Fruit fly (Drosophila melanogaster): ENCODE data around the gene CG42813.

The CG42813 gene

DNA sequence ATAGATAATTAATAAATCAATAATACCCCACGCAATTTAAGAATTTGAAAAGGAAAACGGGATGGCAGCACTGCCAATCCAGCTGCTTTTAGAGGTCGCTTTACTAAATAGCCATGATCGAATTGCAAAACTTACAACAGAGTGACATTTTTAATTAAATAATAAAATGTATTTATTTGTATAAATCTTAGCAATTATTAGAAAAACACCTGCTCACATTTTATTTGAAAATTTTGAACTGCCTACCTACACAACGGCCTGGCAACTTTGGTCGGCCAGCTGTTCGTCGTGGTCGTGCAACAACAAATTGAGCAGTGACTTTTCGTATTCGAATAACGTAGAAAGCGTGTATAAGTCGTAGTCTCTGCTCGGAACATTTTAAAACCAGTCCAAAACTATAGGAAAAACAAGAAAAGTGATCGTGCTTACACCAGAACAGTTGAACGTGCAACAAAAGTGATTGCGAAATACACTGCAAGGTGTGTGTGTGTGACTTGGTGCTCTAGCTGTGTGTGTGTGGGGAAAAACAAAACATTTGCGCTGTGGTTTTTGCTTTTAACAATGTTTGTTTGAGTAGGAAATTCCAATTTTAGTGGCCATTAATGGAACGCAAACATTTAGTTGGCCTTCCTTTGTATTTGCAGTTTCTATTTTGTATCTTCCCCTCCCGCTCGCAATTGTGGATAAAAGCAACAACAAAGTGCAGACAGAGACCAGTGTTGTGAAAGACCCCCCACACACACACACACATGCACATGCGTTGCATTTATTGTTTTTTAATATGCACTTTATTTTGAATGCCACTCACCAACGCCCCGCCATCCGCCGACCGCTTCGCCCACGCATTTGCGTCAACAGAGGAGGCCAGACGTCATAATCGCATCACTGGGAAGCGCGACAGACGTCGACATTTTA, 46.4 kb upstream of the CG42813 start, which contains the start of gene CG5938 (continued):
- TF ChIP-seq CG12071 (GFP tag; optimal IDR thresholded peaks at IDR 0.05) (no peak), CG14965 (GFP tag; optimal IDR thresholded peaks at IDR 0.05; ENCODE audit: borderline replicate concordance) (no peak), disco-r (GFP tag; optimal IDR thresholded peaks at IDR 0.05) (no peak), CG4820 (GFP tag; optimal IDR thresholded peaks at IDR 0.05) (no peak), CG12155 (GFP tag; optimal IDR thresholded peaks at IDR 0.05) (peak; percentile 6), Lhr (GFP tag; optimal IDR thresholded peaks at IDR 0.05) (no peak), Sry-δ (GFP tag; optimal IDR thresholded peaks at IDR 0.05) (no peak), Elba2 (GFP tag; optimal IDR thresholded peaks at IDR 0.05) (no peak), zfh1 (GFP tag; IDR thresholded peaks at IDR 0.05) (peak; percentile 27; the same call in 1 of the 3 replicates), ems (GFP tag; optimal IDR thresholded peaks at IDR 0.05) (no peak), CG11456 (GFP tag; IDR thresholded peaks at IDR 0.05) (no peak), CG7372 (GFP tag; IDR thresholded peaks at IDR 0.05) (no peak), CG16863 (GFP tag; optimal IDR thresholded peaks at IDR 0.05) (no peak), Aef1 (GFP tag; IDR thresholded peaks at IDR 0.05) (peak; percentile 48; the same call in 2 of the 3 replicates), Trl (optimal IDR thresholded peaks at IDR 0.05) (no peak), Trl (GFP tag; optimal IDR thresholded peaks at IDR 0.05) (no peak), B-H2 (GFP tag; optimal IDR thresholded peaks at IDR 0.05) (peak; percentile 46), CG12104 (GFP tag; optimal IDR thresholded peaks at IDR 0.05) (no peak), CG18476 (GFP tag; optimal IDR thresholded peaks at IDR 0.05) (peak; percentile 19), CG8478 (optimal IDR thresholded peaks at IDR 0.05) (peak; percentile 4), knrl (GFP tag; IDR thresholded peaks at IDR 0.05; ENCODE audit: partially characterized antibody) (no peak), CHES-1-like (GFP tag; optimal IDR thresholded peaks at IDR 0.05) (no peak), CG16815 (GFP tag; optimal IDR thresholded peaks at IDR 0.05) (no peak), scrt (GFP tag; optimal IDR thresholded peaks at IDR 0.05) (peak; percentile 13), rib (GFP tag; IDR thresholded peaks at IDR 0.05) (no peak), HLH4C (GFP tag; IDR thresholded peaks at IDR 0.05; ENCODE audit: partially characterized antibody) (no peak), mirr (GFP tag; optimal IDR thresholded peaks at IDR 0.05) (no peak), ara (GFP tag; IDR thresholded peaks at IDR 0.05) (no peak), sisA (GFP tag; IDR thresholded peaks at IDR 0.05) (no peak), zen2 (GFP tag; IDR thresholded peaks at IDR 0.05; ENCODE audit: partially characterized antibody) (no peak), Vsx1 (GFP tag; optimal IDR thresholded peaks at IDR 0.05) (no peak), twi (tag; optimal IDR thresholded peaks at IDR 0.05) (peak; percentile 17), cg (GFP tag; optimal IDR thresholded peaks at IDR 0.05) (peak; percentile 90), nau (GFP tag; optimal IDR thresholded peaks at IDR 0.05) (no peak), CG8924 (tag; optimal IDR thresholded peaks at IDR 0.05) (peak; percentile 9), CG7357 (GFP tag; IDR thresholded peaks at IDR 0.05) (no peak), Oli (tag; optimal IDR thresholded peaks at IDR 0.05) (no peak), Fer1 (GFP tag; optimal IDR thresholded peaks at IDR 0.05) (peak; percentile 22), CG31224 (GFP tag; IDR thresholded peaks at IDR 0.05) (no peak), wek (GFP tag; optimal IDR thresholded peaks at IDR 0.05) (no peak), Six4 (GFP tag; optimal IDR thresholded peaks at IDR 0.05) (no peak), jigr1 (GFP tag; IDR thresholded peaks at IDR 0.05) (no peak), CG11560 (tag; IDR thresholded peaks at IDR 0.05) (no peak), CG34422 (GFP tag; IDR thresholded peaks at IDR 0.05) (peak; percentile 30; the same call in 1 of the 3 replicates), CG12219 (GFP tag; optimal IDR thresholded peaks at IDR 0.05) (no peak), CG2678 (tag; optimal IDR thresholded peaks at IDR 0.05) (peak; percentile 46), fd3F (GFP tag; optimal IDR thresholded peaks at IDR 0.05) (no peak), CG33213 (GFP tag; optimal IDR thresholded peaks at IDR 0.05) (no peak), Fer3 (tag; optimal IDR thresholded peaks at IDR 0.05) (no peak), CG8944 (GFP tag; optimal IDR thresholded peaks at IDR 0.05) (no peak)
